Fruit fly (Drosophila melanogaster) whole organism, embryonic: ENCODE data around the gene CG13369.
A peak's percentile ranks its signal among the peaks of the same experiment; 100 is the strongest.

Experiments
- B-H2 ChIP-seq: fragments of 200-800 bp; sonication (Bioruptor generic); optimal IDR thresholded peaks from 2 replicates; lab custom pipeline; 2018; ENCODE audit warnings: missing biosample characterization, mild to moderate bottlenecking, missing genetic modification characterization
- Bdp1 ChIP-seq: fragments of 200-800 bp; sonication (Bioruptor generic); optimal IDR thresholded peaks from 3 replicates; lab custom pipeline; 2016; ENCODE audit warnings: missing biosample characterization, missing genetic modification characterization
- C15 ChIP-seq: fragments of 200-800 bp; sonication (Bioruptor generic); IDR thresholded peaks from 3 replicates; pipeline ENCODE4 v1.3.6; 2022; ENCODE audit warnings: missing biosample characterization, missing genetic modification characterization
- CG10147 ChIP-seq: fragments of 200-800 bp; sonication (Bioruptor generic); optimal IDR thresholded peaks from 2 replicates; lab custom pipeline; 2019; ENCODE audit warnings: missing biosample characterization, mild to moderate bottlenecking, missing genetic modification characterization, moderate library complexity
- CG10267 ChIP-seq: fragments of 200-800 bp; sonication (Bioruptor generic); optimal IDR thresholded peaks from 2 replicates; lab custom pipeline; 2018; ENCODE audit warnings: missing biosample characterization, mild to moderate bottlenecking, missing genetic modification characterization, moderate library complexity
- CG10321 ChIP-seq: fragments of 200-800 bp; sonication (Bioruptor generic); IDR thresholded peaks from 2 replicates; pipeline ENCODE4 v1.3.6; 2022; ENCODE audit warnings: missing biosample characterization, missing genetic modification characterization
- CG12236 ChIP-seq: fragments of 200-800 bp; sonication (Bioruptor generic); optimal IDR thresholded peaks from 2 replicates; lab custom pipeline; 2016; ENCODE audit warnings: missing biosample characterization, missing genetic modification characterization
- CG12391 ChIP-seq: fragments of 200-800 bp; sonication (Bioruptor generic); optimal IDR thresholded peaks from 3 replicates; lab custom pipeline; 2018; ENCODE audit warnings: missing biosample characterization, mild to moderate bottlenecking, missing genetic modification characterization, moderate library complexity
- CG12769 ChIP-seq: fragments of 200-800 bp; sonication (Bioruptor generic); optimal IDR thresholded peaks from 2 replicates; lab custom pipeline; 2019; ENCODE audit warnings: missing biosample characterization, mild to moderate bottlenecking, missing genetic modification characterization, moderate library complexity
- CG13894 ChIP-seq: fragments of 200-800 bp; sonication (Bioruptor generic); optimal IDR thresholded peaks from 3 replicates; lab custom pipeline; 2018; ENCODE audit warnings: missing biosample characterization, mild to moderate bottlenecking, missing genetic modification characterization, moderate library complexity
- CG14860 ChIP-seq: fragments of 200-800 bp; sonication (Bioruptor generic); IDR thresholded peaks from 3 replicates; pipeline ENCODE4 v1.3.6; 2022; ENCODE audit warnings: missing biosample characterization, missing genetic modification characterization; ENCODE audit not compliant: partially characterized antibody
- CG15696 ChIP-seq: fragments of 200-800 bp; sonication (Bioruptor generic); optimal IDR thresholded peaks from 2 replicates; lab custom pipeline; 2019; ENCODE audit warnings: missing biosample characterization, mild to moderate bottlenecking, missing genetic modification characterization, moderate library complexity
- CG16813 ChIP-seq: fragments of 200-800 bp; sonication (Bioruptor generic); IDR thresholded peaks from 3 replicates; pipeline ENCODE4 v1.3.6; 2022; ENCODE audit warnings: missing biosample characterization, missing genetic modification characterization; ENCODE audit not compliant: partially characterized antibody
- CG17802 ChIP-seq: fragments of 200-800 bp; sonication (Bioruptor generic); optimal IDR thresholded peaks from 2 replicates; lab custom pipeline; 2018; ENCODE audit warnings: missing biosample characterization, mild to moderate bottlenecking, missing genetic modification characterization, moderate library complexity
- CG1832 ChIP-seq: fragments of 200-800 bp; sonication (Bioruptor generic); optimal IDR thresholded peaks from 2 replicates; lab custom pipeline; 2017; ENCODE audit warnings: missing biosample characterization, mild to moderate bottlenecking, missing genetic modification characterization, inconsistent platforms
- CG2678 ChIP-seq: fragments of 200-800 bp; sonication (Bioruptor generic); optimal IDR thresholded peaks from 3 replicates; lab custom pipeline; 2019; ENCODE audit warnings: missing biosample characterization, mild to moderate bottlenecking, missing genetic modification characterization, moderate library complexity
- CG2875 ChIP-seq: fragments of 200-800 bp; sonication (Bioruptor generic); optimal IDR thresholded peaks from 2 replicates; lab custom pipeline; 2017; ENCODE audit warnings: missing biosample characterization, mild to moderate bottlenecking, missing genetic modification characterization, missing genetic modification reagents
- CG2889 ChIP-seq: fragments of 200-800 bp; sonication (Bioruptor generic); IDR thresholded peaks from 3 replicates; pipeline ENCODE4 v1.3.6; 2022; ENCODE audit warnings: missing biosample characterization, missing genetic modification characterization
- CG42726 ChIP-seq: fragments of 200-800 bp; sonication (Bioruptor generic); IDR thresholded peaks from 2 replicates; pipeline ENCODE4 v1.3.6; 2022; ENCODE audit warnings: missing biosample characterization, missing genetic modification characterization; ENCODE audit not compliant: partially characterized antibody
- CG4328 ChIP-seq: fragments of 200-800 bp; sonication (Bioruptor generic); optimal IDR thresholded peaks from 3 replicates; lab custom pipeline; 2017; ENCODE audit warnings: missing biosample characterization, missing genetic modification reagents, missing genetic modification characterization
- CG4617 ChIP-seq: fragments of 200-800 bp; sonication (Bioruptor generic); optimal IDR thresholded peaks from 3 replicates; lab custom pipeline; 2016; ENCODE audit warnings: missing biosample characterization, missing genetic modification characterization, borderline replicate concordance
- CG6683 ChIP-seq: fragments of 200-800 bp; sonication (Bioruptor generic); optimal IDR thresholded peaks from 2 replicates; lab custom pipeline; 2017; ENCODE audit warnings: missing biosample characterization, mild to moderate bottlenecking, missing genetic modification characterization, missing genetic modification reagents
- CG8290 ChIP-seq, 3 experiments: fragments of 200-800 bp; sonication (Bioruptor generic); optimal IDR thresholded peaks; 2 replicates each; lab custom pipeline; 2016 to 2019; ENCODE audit warnings: missing biosample characterization in 3 of 3, missing genetic modification characterization in 3 of 3, mild to moderate bottlenecking in 2 of 3, moderate library complexity in 1 of 3
- CHES-1-like ChIP-seq: fragments of 200-800 bp; sonication (Bioruptor generic); optimal IDR thresholded peaks from 2 replicates; lab custom pipeline; 2016; ENCODE audit warnings: missing biosample characterization, missing genetic modification characterization
- D19B ChIP-seq: fragments of 200-800 bp; sonication (Bioruptor generic); optimal IDR thresholded peaks from 2 replicates; lab custom pipeline; 2017; ENCODE audit warnings: missing biosample characterization, mild to moderate bottlenecking, missing genetic modification characterization
- Dek ChIP-seq: fragments of 200-800 bp; sonication (Bioruptor generic); optimal IDR thresholded peaks from 3 replicates; lab custom pipeline; 2019; ENCODE audit warnings: missing biosample characterization, mild to moderate bottlenecking, missing genetic modification characterization, moderate library complexity
- Dip3 ChIP-seq: fragments of 200-800 bp; sonication (Bioruptor generic); optimal IDR thresholded peaks from 3 replicates; lab custom pipeline; 2016; ENCODE audit warnings: missing biosample characterization, missing genetic modification characterization
- Fer1 ChIP-seq: fragments of 200-800 bp; sonication (Bioruptor generic); optimal IDR thresholded peaks from 2 replicates; lab custom pipeline; 2017; ENCODE audit warnings: missing biosample characterization, mild to moderate bottlenecking, missing genetic modification characterization
- Gsc ChIP-seq: fragments of 200-800 bp; sonication (Bioruptor generic); IDR thresholded peaks from 2 replicates; pipeline ENCODE4 v1.3.6; 2022; ENCODE audit warnings: missing biosample characterization, missing genetic modification characterization
- HmgD ChIP-seq: fragments of 200-800 bp; sonication (Bioruptor generic); optimal IDR thresholded peaks from 3 replicates; lab custom pipeline; 2016; ENCODE audit warnings: missing biosample characterization, missing genetic modification characterization
- Neu2 ChIP-seq: fragments of 200-800 bp; sonication (Bioruptor generic); optimal IDR thresholded peaks from 3 replicates; lab custom pipeline; 2016; ENCODE audit warnings: missing biosample characterization, missing genetic modification characterization, borderline replicate concordance
- Opbp ChIP-seq: fragments of 200-800 bp; sonication (Bioruptor generic); IDR thresholded peaks from 3 replicates; pipeline ENCODE4 v1.3.6; 2022; ENCODE audit warnings: missing biosample characterization, missing genetic modification characterization; ENCODE audit not compliant: partially characterized antibody
- Optix ChIP-seq: fragments of 200-800 bp; sonication (Bioruptor generic); IDR thresholded peaks from 3 replicates; pipeline ENCODE4 v1.3.6; 2022; ENCODE audit warnings: missing biosample characterization, missing genetic modification characterization
- Pdp1 ChIP-seq, 2 experiments: fragments of 200-800 bp; sonication (Bioruptor generic); optimal IDR thresholded peaks; 3 replicates each; lab custom pipeline; 2016; ENCODE audit warnings: missing biosample characterization in 2 of 2, missing genetic modification characterization in 2 of 2, mild to moderate bottlenecking in 1 of 2, moderate library complexity in 1 of 2
- Sin3A ChIP-seq: fragments of >200 bp; optimal IDR thresholded peaks from 2 replicates; lab custom pipeline; 2018
- Trl ChIP-seq, 3 experiments: fragments of >200 bp in 2 of 3; fragments of 200-800 bp in 1 of 3; sonication (Bioruptor generic) in 1 of 3; optimal IDR thresholded peaks; 2 replicates in 1 of 3; 3 replicates in 2 of 3; lab custom pipeline; 2016 to 2017; ENCODE audit warnings: missing biosample characterization in 1 of 3, missing genetic modification characterization in 1 of 3
- al ChIP-seq: fragments of 200-800 bp; sonication (Bioruptor generic); IDR thresholded peaks from 2 replicates; pipeline ENCODE4 v1.3.6; 2022; ENCODE audit warnings: missing biosample characterization, missing genetic modification characterization
- az2 ChIP-seq: fragments of 200-800 bp; sonication (Bioruptor generic); optimal IDR thresholded peaks from 3 replicates; lab custom pipeline; 2016; ENCODE audit warnings: missing biosample characterization, missing genetic modification characterization
- cato ChIP-seq: fragments of 200-800 bp; sonication (Bioruptor generic); optimal IDR thresholded peaks from 2 replicates; lab custom pipeline; 2016; ENCODE audit warnings: missing biosample characterization, missing genetic modification characterization, borderline replicate concordance
- chinmo ChIP-seq: fragments of 200-800 bp; sonication (Bioruptor generic); IDR thresholded peaks from 4 replicates; pipeline ENCODE4 v1.3.6; 2022; ENCODE audit warnings: missing biosample characterization, missing genetic modification characterization; ENCODE audit not compliant: partially characterized antibody
- ems ChIP-seq: fragments of 200-800 bp; sonication (Bioruptor generic); optimal IDR thresholded peaks from 3 replicates; lab custom pipeline; 2016; ENCODE audit warnings: missing biosample characterization, missing genetic modification characterization
- esg ChIP-seq: fragments of 200-800 bp; sonication (Bioruptor generic); conservative IDR thresholded peaks from 2 replicates; pipeline ENCODE4 v1.3.6; 2022; ENCODE audit warnings: missing biosample characterization, missing genetic modification characterization
- ewg ChIP-seq: fragments of 200-800 bp; sonication (Bioruptor generic); optimal IDR thresholded peaks from 3 replicates; lab custom pipeline; 2017; ENCODE audit warnings: mild to moderate bottlenecking, missing biosample characterization, missing genetic modification reagents, missing genetic modification characterization
- fu2 ChIP-seq: fragments of 200-800 bp; sonication (Bioruptor generic); optimal IDR thresholded peaks from 2 replicates; lab custom pipeline; 2016; ENCODE audit warnings: missing biosample characterization, missing genetic modification characterization
- gro ChIP-seq: fragments of 200-800 bp; sonication (Bioruptor generic); optimal IDR thresholded peaks from 2 replicates; lab custom pipeline; 2016; ENCODE audit warnings: missing biosample characterization, missing genetic modification characterization
- ken ChIP-seq: fragments of 200-800 bp; sonication (Bioruptor generic); IDR thresholded peaks from 3 replicates; pipeline ENCODE4 v1.3.6; 2022; ENCODE audit warnings: missing biosample characterization, missing genetic modification characterization
- lbe ChIP-seq: fragments of 200-800 bp; sonication (Bioruptor generic); optimal IDR thresholded peaks from 2 replicates; lab custom pipeline; 2016; ENCODE audit warnings: missing biosample characterization, mild to moderate bottlenecking, missing genetic modification characterization
- nmo ChIP-seq: fragments of 200-800 bp; sonication (Bioruptor generic); optimal IDR thresholded peaks from 2 replicates; lab custom pipeline; 2018; ENCODE audit warnings: missing biosample characterization, mild to moderate bottlenecking, missing genetic modification characterization, moderate library complexity
- wek ChIP-seq: fragments of 200-800 bp; sonication (Bioruptor generic); optimal IDR thresholded peaks from 3 replicates; lab custom pipeline; 2018; ENCODE audit warnings: missing biosample characterization, mild to moderate bottlenecking, missing genetic modification characterization, moderate library complexity
- zfh1 ChIP-seq: fragments of 200-800 bp; sonication (Bioruptor generic); IDR thresholded peaks from 3 replicates; pipeline ENCODE4 v1.3.6; 2022; ENCODE audit warnings: missing biosample characterization, missing genetic modification characterization

CG13369 gene

DNA sequence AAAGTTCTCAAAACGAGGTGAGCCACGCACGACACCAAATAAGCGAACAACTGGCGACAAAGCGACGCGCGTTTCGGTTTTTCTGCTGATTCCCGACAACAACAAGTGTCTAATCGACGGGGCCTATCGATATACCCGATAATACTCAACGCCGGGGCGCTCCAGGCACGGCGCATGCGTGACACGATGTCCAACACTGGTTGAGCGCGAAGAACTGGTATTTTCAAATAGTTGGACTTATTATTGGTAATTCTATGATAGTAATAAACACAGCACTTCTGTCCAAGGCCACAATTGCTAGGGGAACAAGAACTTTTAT lies 5.8 kb upstream of the CG13369 start (continued):
- no peak for TF ChIP-seq CG6683
- peak; percentile 61 for TF ChIP-seq CG12769 (tag; lab: Kevin White, UChicago)
- peak; percentile 26 for TF ChIP-seq Sin3A (lab: Kevin White, UChicago)
- peak; percentile 77 for TF ChIP-seq CG16813 (GFP tag; lab: Robert Waterston, UW)
- TF ChIP-seq chinmo (GFP tag; lab: Robert Waterston, UW), result peak; percentile 64; the same call in 1 of the 4 replicates
- TF ChIP-seq CG42726, result peak; percentile 85; the same call in 1 of the 2 replicates
- TF ChIP-seq CG4328, result no peak
- no peak for TF ChIP-seq ems (GFP tag; lab: Kevin White, UChicago)
- TF ChIP-seq CG14860, result peak; percentile 53; the same call in 2 of the 3 replicates
- TF ChIP-seq gro (GFP tag; lab: Kevin White, UChicago), result peak; percentile 35
- peak; percentile 27 for TF ChIP-seq lbe (GFP tag; lab: Kevin White, UChicago)
- TF ChIP-seq ewg, result peak; percentile 57
- TF ChIP-seq Dek (tag; lab: Kevin White, UChicago), result no peak
- TF ChIP-seq nmo (GFP tag; lab: Kevin White, UChicago), result no peak
- TF ChIP-seq cato, result no peak
- peak; percentile 22 for TF ChIP-seq CG4617 (GFP tag; lab: Kevin White, UChicago)
- TF ChIP-seq HmgD, result peak; percentile 19
- no peak for TF ChIP-seq CG1832 (GFP tag; lab: Kevin White, UChicago)
- peak; percentile 95 for TF ChIP-seq CG10267 (tag; lab: Kevin White, UChicago)
- peak; percentile 87 for TF ChIP-seq Opbp (GFP tag; lab: Robert Waterston, UW)
- TF ChIP-seq Dip3 (GFP tag; lab: Kevin White, UChicago), result no peak
- no peak for TF ChIP-seq Fer1 (GFP tag; lab: Kevin White, UChicago)
- no peak for TF ChIP-seq CHES-1-like
- TF ChIP-seq CG13894 (tag; lab: Kevin White, UChicago), result peak; percentile 29
- TF ChIP-seq CG2875 (GFP tag; lab: Kevin White, UChicago), result no peak
- no peak for TF ChIP-seq CG15696 (tag; lab: Kevin White, UChicago)
- no peak for TF ChIP-seq Trl (optimal IDR thresholded peaks at IDR 0.05; lab: Kevin White, UChicago)
- TF ChIP-seq Trl (GFP tag; optimal IDR thresholded peaks at IDR 0.05; lab: Kevin White, UChicago), result no peak
- TF ChIP-seq Gsc (GFP tag; lab: Robert Waterston, UW), result no peak
- TF ChIP-seq B-H2, result no peak

DNA sequence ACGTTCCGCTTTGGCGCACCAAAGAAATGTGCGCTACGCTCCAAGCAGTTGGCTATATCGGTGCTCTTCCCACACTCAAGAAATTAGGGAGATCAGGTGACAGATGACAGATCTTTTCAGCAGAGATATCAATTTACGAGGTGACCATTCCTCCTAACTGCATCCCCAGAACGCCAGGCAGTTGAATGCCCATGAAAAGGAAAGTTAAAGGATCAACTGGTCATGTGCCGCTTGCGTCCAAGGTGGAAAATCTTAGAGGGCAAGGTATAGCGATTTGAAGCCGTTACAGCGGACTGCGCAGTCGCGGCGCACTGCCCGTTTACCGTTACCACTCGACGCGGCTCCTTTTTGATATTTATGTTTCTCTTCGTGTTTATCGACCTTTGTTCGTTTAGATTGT lies 4.7 kb upstream of the CG13369 start:
- TF ChIP-seq zfh1 (GFP tag; lab: Robert Waterston, UW), result no peak
- TF ChIP-seq CG2678 (tag; lab: Kevin White, UChicago), result peak; percentile 47
- 0 out of 3 replicates have a peak, but pooled peaks have one; percentile 26 for TF ChIP-seq Optix (GFP tag; lab: Robert Waterston, UW)
- peak; percentile 9 for TF ChIP-seq D19B (GFP tag; lab: Kevin White, UChicago)
- TF ChIP-seq CG12236 (GFP tag; lab: Kevin White, UChicago), result no peak
- no peak for TF ChIP-seq CG17802 (tag; lab: Kevin White, UChicago)
- no peak for TF ChIP-seq wek (GFP tag; lab: Kevin White, UChicago)
- no peak for TF ChIP-seq ken
- no peak for TF ChIP-seq fu2 (GFP tag; lab: Kevin White, UChicago)
- no peak for TF ChIP-seq Bdp1
- TF ChIP-seq esg (GFP tag; lab: Robert Waterston, UW), result 0 out of 2 replicates have a peak, but pooled peaks have one; percentile 30
- TF ChIP-seq Pdp1 (GFP tag; optimal IDR thresholded peaks at IDR 0.05; lab: Kevin White, UChicago), result peak in 1 of 2 experiments; percentile 29
- 0 out of 2 replicates have a peak, but pooled peaks have one; percentile 10 for TF ChIP-seq al (GFP tag; lab: Robert Waterston, UW)
- TF ChIP-seq CG10147, result peak; percentile 6
- peak; percentile 40 for TF ChIP-seq az2 (GFP tag; lab: Kevin White, UChicago)
- TF ChIP-seq CG2889, result no peak
- TF ChIP-seq CG12391, result no peak
- TF ChIP-seq CG10321 (GFP tag; lab: Robert Waterston, UW), result no peak
- TF ChIP-seq CG13894 (tag; lab: Kevin White, UChicago), result no peak
- TF ChIP-seq Neu2 (GFP tag; lab: Kevin White, UChicago), result no peak
- TF ChIP-seq nmo (GFP tag; lab: Kevin White, UChicago), result peak; percentile 39
- TF ChIP-seq C15 (GFP tag; lab: Robert Waterston, UW), result no peak
- no peak for TF ChIP-seq CG8290 (GFP tag; optimal IDR thresholded peaks at IDR 0.05; lab: Kevin White, UChicago)
- peak in 1 of 2 experiments; percentile 27 for TF ChIP-seq CG8290 (tag; optimal IDR thresholded peaks at IDR 0.05; lab: Kevin White, UChicago)
